Worm (Caenorhabditis elegans): ENCODE measurements around the gene fnta-1.
"Not testable (repeated sequence)": the region's sequence is repeated elsewhere in the genome, so short reads cannot be mapped to it uniquely, and the experiment has no call there.

DNA sequence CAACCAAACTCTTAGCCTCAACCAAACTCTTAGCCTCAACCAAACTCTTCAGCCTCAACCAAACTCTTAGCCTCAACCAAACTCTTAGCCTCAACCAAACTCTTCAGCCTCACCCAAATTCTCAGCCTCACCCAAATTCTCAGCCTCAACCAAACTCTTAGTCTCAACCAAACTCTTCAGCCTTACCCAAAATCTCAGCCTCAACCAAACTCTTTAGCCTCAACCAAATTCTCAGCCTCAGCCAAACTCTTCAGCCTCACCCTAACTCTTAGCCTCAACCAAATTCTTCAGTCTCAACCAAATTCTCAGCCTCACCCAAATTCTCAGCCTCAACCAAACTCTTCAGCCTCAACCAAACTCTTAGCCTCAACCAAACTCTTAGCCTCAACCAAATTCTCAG is 9.4 kb downstream of the fnta-1 start:
- not testable (repeated sequence) for TF ChIP-seq mdl-1 (tag; optimal IDR thresholded peaks at IDR 0.05); lin-15B (tag; optimal IDR thresholded peaks at IDR 0.05); zag-1 (tag; optimal IDR thresholded peaks at IDR 0.05); ces-1 (GFP tag; optimal IDR thresholded peaks at IDR 0.05); swsn-7 (tag; optimal IDR thresholded peaks at IDR 0.05); hlh-17 (GFP tag; optimal IDR thresholded peaks at IDR 0.05; ENCODE audit: borderline replicate concordance); ama-1 (optimal IDR thresholded peaks at IDR 0.05); ztf-4 (tag; optimal IDR thresholded peaks at IDR 0.05); vab-15 (tag; optimal IDR thresholded peaks at IDR 0.05); unc-98 (GFP tag; IDR thresholded peaks at IDR 0.05); nhr-85 (tag)

All from whole organism, L1 larva.